Worm (Caenorhabditis elegans) whole organism, L4 larva: ENCODE data around the gene C05G5.2.

Experiments
- F26F4.8 ChIP-seq: fragments of 200-800 bp; sonication (Bioruptor generic); conservative IDR thresholded peaks from 2 replicates; pipeline ENCODE4 v1.3.6; 2022; ENCODE audit warnings: missing genetic modification characterization, missing compliant biosample characterization
- R02D3.7 ChIP-seq: fragments of 150-350 bp; sonication (generic microtip); optimal IDR thresholded peaks from 3 replicates; lab custom pipeline; 2014; ENCODE audit warnings: missing biosample characterization, missing genetic modification characterization
- T20F7.1 ChIP-seq: fragments of 200-800 bp; sonication (Bioruptor generic); optimal IDR thresholded peaks from 2 replicates; lab custom pipeline; 2018; ENCODE audit warnings: mild to moderate bottlenecking, missing genetic modification characterization, missing compliant biosample characterization
- Y105C5A.15 ChIP-seq: fragments of 200-800 bp; sonication (Bioruptor generic); IDR thresholded peaks from 2 replicates; pipeline ENCODE4 v1.3.6; 2022; ENCODE audit warnings: missing genetic modification characterization, missing compliant biosample characterization
- Y75B8A.6 ChIP-seq: fragments of 200-800 bp; sonication (Bioruptor generic); IDR thresholded peaks from 2 replicates; pipeline ENCODE4 v1.3.6; 2022; ENCODE audit warnings: missing genetic modification reagents, missing genetic modification characterization, missing compliant biosample characterization
- ZK337.2 ChIP-seq: fragments of 200-800 bp; sonication (Bioruptor generic); IDR thresholded peaks from 2 replicates; pipeline ENCODE4 v1.3.6; 2022; ENCODE audit warnings: missing genetic modification reagents, missing genetic modification characterization, missing compliant biosample characterization
- ZK546.5 ChIP-seq, 2 experiments: sonication (generic microtip); optimal IDR thresholded peaks; 2 replicates each; lab custom pipeline; 2017; ENCODE audit warnings: missing biosample characterization in 2 of 2, missing genetic modification characterization in 2 of 2
- arid-1 ChIP-seq: fragments of 200-800 bp; sonication (Bioruptor generic); conservative IDR thresholded peaks from 2 replicates; pipeline ENCODE4 v1.3.6; 2022; ENCODE audit warnings: missing genetic modification reagents, missing genetic modification characterization, missing compliant biosample characterization
- ceh-20 ChIP-seq: fragments of 200-800 bp; sonication (Bioruptor generic); IDR thresholded peaks from 2 replicates; pipeline ENCODE4 v1.3.6; 2022; ENCODE audit warnings: missing genetic modification reagents, missing genetic modification characterization, missing compliant biosample characterization
- ceh-28 ChIP-seq: fragments of 150-350 bp; optimal IDR thresholded peaks from 2 replicates; lab custom pipeline; 2014; ENCODE audit warnings: missing biosample characterization, missing genetic modification reagents, missing genetic modification characterization
- ceh-32 ChIP-seq: sonication (generic microtip); optimal IDR thresholded peaks from 2 replicates; lab custom pipeline; 2016; ENCODE audit warnings: mild to moderate bottlenecking, missing genetic modification characterization, missing compliant biosample characterization; ENCODE audit not compliant: poor library complexity
- ceh-44 ChIP-seq: fragments of 200-800 bp; sonication (Bioruptor generic); IDR thresholded peaks from 2 replicates; pipeline ENCODE4 v1.3.6; 2022; ENCODE audit warnings: missing genetic modification reagents, missing genetic modification characterization, missing compliant biosample characterization
- daf-16 ChIP-seq, 3 experiments: sonication (generic microtip); optimal IDR thresholded peaks; 2 replicates each; lab custom pipeline; 2016 to 2017; ENCODE audit warnings: missing genetic modification characterization in 3 of 3, missing genetic modification reagents in 3 of 3, mild to moderate bottlenecking in 2 of 3, missing compliant biosample characterization in 2 of 3, missing biosample characterization in 1 of 3, moderate library complexity in 1 of 3
- daf-19 ChIP-seq: fragments of 200-800 bp; sonication (Bioruptor generic); conservative IDR thresholded peaks from 2 replicates; pipeline ENCODE4 v1.3.6; 2022; ENCODE audit warnings: missing genetic modification characterization, missing compliant biosample characterization
- daf-8 ChIP-seq: fragments of 200-800 bp; sonication (Bioruptor generic); IDR thresholded peaks from 2 replicates; pipeline ENCODE4 v1.3.6; 2022; ENCODE audit warnings: missing genetic modification characterization, missing compliant biosample characterization
- dmd-8 ChIP-seq: fragments of 200-800 bp; sonication (Bioruptor generic); IDR thresholded peaks from 2 replicates; pipeline ENCODE4 v1.3.6; 2022; ENCODE audit warnings: missing genetic modification characterization, missing compliant biosample characterization
- dve-1 ChIP-seq: sonication (generic microtip); optimal IDR thresholded peaks from 2 replicates; lab custom pipeline; 2017; ENCODE audit warnings: antibody characterized with exemption, mild to moderate bottlenecking, missing genetic modification characterization, missing compliant biosample characterization; ENCODE audit not compliant: insufficient read depth
- egl-43 ChIP-seq: fragments of 200-800 bp; sonication (Bioruptor generic); IDR thresholded peaks from 2 replicates; pipeline ENCODE4 v1.3.6; 2022; ENCODE audit warnings: missing genetic modification reagents, missing genetic modification characterization, missing compliant biosample characterization
- fkh-10 ChIP-seq: fragments of 150-350 bp; optimal IDR thresholded peaks from 2 replicates; lab custom pipeline; 2014; ENCODE audit warnings: missing biosample characterization, missing genetic modification reagents, missing genetic modification characterization
- hlh-11 ChIP-seq: fragments of 200-800 bp; sonication (Bioruptor generic); optimal IDR thresholded peaks from 2 replicates; lab custom pipeline; 2018; ENCODE audit warnings: mild to moderate bottlenecking, missing genetic modification characterization, missing compliant biosample characterization
- hlh-30 ChIP-seq: sonication (generic microtip); optimal IDR thresholded peaks from 2 replicates; lab custom pipeline; 2017; ENCODE audit warnings: antibody characterized with exemption, mild to moderate bottlenecking, missing genetic modification characterization, missing compliant biosample characterization; ENCODE audit not compliant: insufficient read depth
- hmg-1.1 ChIP-seq: fragments of 200-800 bp; sonication (Bioruptor generic); IDR thresholded peaks from 2 replicates; pipeline ENCODE4 v1.3.6; 2022; ENCODE audit warnings: missing genetic modification reagents, missing genetic modification characterization, missing compliant biosample characterization
- jun-1 ChIP-seq: fragments of 150-350 bp; optimal IDR thresholded peaks from 2 replicates; lab custom pipeline; 2014; ENCODE audit warnings: missing biosample characterization, missing genetic modification reagents, missing genetic modification characterization
- lin-1 ChIP-seq: fragments of 200-800 bp; sonication (Bioruptor generic); IDR thresholded peaks from 2 replicates; pipeline ENCODE4 v1.3.6; 2022; ENCODE audit warnings: missing genetic modification reagents, missing genetic modification characterization, missing compliant biosample characterization
- lin-15B ChIP-seq: fragments of 150-350 bp; sonication (generic microtip); optimal IDR thresholded peaks from 3 replicates; lab custom pipeline; 2014; ENCODE audit warnings: missing biosample characterization, missing genetic modification characterization
- lin-39 ChIP-seq: fragments of 150-350 bp; optimal IDR thresholded peaks from 2 replicates; lab custom pipeline; 2014; ENCODE audit warnings: missing biosample characterization, missing genetic modification reagents, missing genetic modification characterization
- nhr-102 ChIP-seq: sonication (generic microtip); optimal IDR thresholded peaks from 2 replicates; lab custom pipeline; 2016; ENCODE audit warnings: mild to moderate bottlenecking, missing genetic modification characterization, moderate library complexity, missing compliant biosample characterization
- nhr-28 ChIP-seq: fragments of 150-350 bp; optimal IDR thresholded peaks from 2 replicates; lab custom pipeline; 2014; ENCODE audit warnings: missing biosample characterization, missing genetic modification characterization
- nhr-41 ChIP-seq: fragments of 200-800 bp; sonication (Bioruptor generic); IDR thresholded peaks from 2 replicates; pipeline ENCODE4 v1.3.6; 2022; ENCODE audit warnings: missing genetic modification reagents, missing genetic modification characterization, missing compliant biosample characterization
- nhr-48 ChIP-seq: sonication (generic microtip); optimal IDR thresholded peaks from 2 replicates; lab custom pipeline; 2016; ENCODE audit warnings: mild to moderate bottlenecking, missing genetic modification characterization, missing compliant biosample characterization
- pha-4 ChIP-seq, 2 experiments: fragments of 150-350 bp in 1 of 2; fragments of 200-800 bp in 1 of 2; sonication (Bioruptor generic) in 1 of 2; IDR thresholded peaks in 1 of 2; optimal IDR thresholded peaks in 1 of 2; 2 replicates each; pipeline versions ENCODE4 v1.3.6 to Lab custom; 2014 to 2022; ENCODE audit warnings: missing genetic modification characterization in 2 of 2, missing genetic modification reagents in 2 of 2, missing biosample characterization in 1 of 2, missing compliant biosample characterization in 1 of 2
- pqm-1 ChIP-seq: sonication (generic microtip); optimal IDR thresholded peaks from 2 replicates; lab custom pipeline; 2017; ENCODE audit warnings: missing biosample characterization, missing genetic modification characterization
- rbr-2 ChIP-seq: sonication (generic microtip); optimal IDR thresholded peaks from 2 replicates; lab custom pipeline; 2016; ENCODE audit warnings: missing genotype, missing genetic modification characterization, missing compliant biosample characterization
- sdz-12 ChIP-seq: fragments of 200-800 bp; sonication (Bioruptor generic); optimal IDR thresholded peaks from 2 replicates; lab custom pipeline; 2018; ENCODE audit warnings: mild to moderate bottlenecking, missing genetic modification characterization, missing compliant biosample characterization
- set-16 ChIP-seq: fragments of 200-800 bp; sonication (Bioruptor generic); IDR thresholded peaks from 2 replicates; pipeline ENCODE4 v1.3.6; 2022; ENCODE audit warnings: missing genetic modification reagents, missing genetic modification characterization, missing compliant biosample characterization
- snpc-1.2 ChIP-seq: fragments of 200-800 bp; sonication (Bioruptor generic); IDR thresholded peaks from 2 replicates; pipeline ENCODE4 v1.3.6; 2022; ENCODE audit warnings: missing genetic modification reagents, missing genetic modification characterization, missing compliant biosample characterization
- spr-1 ChIP-seq: sonication (generic microtip); optimal IDR thresholded peaks from 2 replicates; lab custom pipeline; 2016; ENCODE audit warnings: mild to moderate bottlenecking, missing genetic modification characterization, missing compliant biosample characterization
- spr-3 ChIP-seq: fragments of 200-800 bp; sonication (Bioruptor generic); optimal IDR thresholded peaks from 2 replicates; lab custom pipeline; 2018; ENCODE audit warnings: mild to moderate bottlenecking, missing genetic modification characterization, missing compliant biosample characterization
- unc-62 ChIP-seq, 3 experiments: fragments of 150-350 bp in 1 of 3; sonication (generic microtip); optimal IDR thresholded peaks in 2 of 3; peaks in 1 of 3; 1 replicate in 1 of 3; 2 replicates in 2 of 3; lab custom pipeline; 2014 to 2017; ENCODE audit warnings: missing biosample characterization in 3 of 3, missing genetic modification characterization in 3 of 3, missing genetic modification reagents in 3 of 3, missing genotype in 1 of 3
- zag-1 ChIP-seq: fragments of 150-350 bp; optimal IDR thresholded peaks from 2 replicates; lab custom pipeline; 2014; ENCODE audit warnings: missing biosample characterization, missing genetic modification characterization
- zfp-2 ChIP-seq: sonication (generic microtip); optimal IDR thresholded peaks from 2 replicates; lab custom pipeline; 2016; ENCODE audit warnings: mild to moderate bottlenecking, missing genetic modification characterization, missing compliant biosample characterization
- zip-11 ChIP-seq: fragments of 200-800 bp; sonication (Bioruptor generic); IDR thresholded peaks from 2 replicates; pipeline ENCODE4 v1.3.6; 2022; ENCODE audit warnings: missing genetic modification characterization, missing compliant biosample characterization
- ztf-7 ChIP-seq: fragments of 150-350 bp; optimal IDR thresholded peaks from 2 replicates; lab custom pipeline; 2014; ENCODE audit warnings: missing biosample characterization, missing genetic modification characterization

Gene C05G5.2

ce11 chrX:14736955-14737621, 10.0 kb upstream of the C05G5.2 start (continued):
- TF ChIP-seq hlh-30 (tag; lab: Kevin White, UChicago) (peak; percentile 28), T20F7.1 (no peak), dmd-8 (GFP tag; lab: Robert Waterston, UW) (no peak), nhr-48 (tag; lab: Kevin White, UChicago) (no peak), ceh-28 (tag; lab: Kevin White, UChicago) (no peak), spr-1 (tag; lab: Kevin White, UChicago) (no peak), nhr-41 (GFP tag; lab: Robert Waterston, UW) (no peak), snpc-1.2 (GFP tag; lab: Robert Waterston, UW) (no peak), hlh-11 (tag; lab: Kevin White, UChicago) (no peak), zip-11 (GFP tag; lab: Robert Waterston, UW) (no peak), lin-15B (tag; lab: Kevin White, UChicago) (no peak), ZK337.2 (GFP tag; lab: Robert Waterston, UW) (no peak), lin-1 (GFP tag; lab: Robert Waterston, UW) (no peak), lin-39 (tag; lab: Kevin White, UChicago) (no peak), ceh-44 (GFP tag; lab: Robert Waterston, UW) (no peak), pha-4 (GFP tag; IDR thresholded peaks at IDR 0.05; lab: Robert Waterston, UW) (no peak), pha-4 (tag; optimal IDR thresholded peaks at IDR 0.05; lab: Kevin White, UChicago) (no peak), R02D3.7 (tag; lab: Kevin White, UChicago) (no peak), spr-3 (GFP tag; lab: Kevin White, UChicago) (no peak), Y105C5A.15 (GFP tag; lab: Robert Waterston, UW) (no peak), daf-16 (GFP tag; optimal IDR thresholded peaks at IDR 0.05; lab: Kevin White, UChicago) (no peak), daf-16 (tag; optimal IDR thresholded peaks at IDR 0.05; lab: Kevin White, UChicago) (no peak), egl-43 (GFP tag; lab: Robert Waterston, UW) (no peak), dve-1 (tag; lab: Kevin White, UChicago) (peak; percentile 6), ceh-20 (GFP tag; lab: Robert Waterston, UW) (peak; percentile 57; the same call in 1 of the 2 replicates), daf-8 (no peak), ztf-7 (no peak), jun-1 (tag; lab: Kevin White, UChicago) (no peak), ceh-32 (tag; lab: Kevin White, UChicago) (no peak), daf-19 (GFP tag; lab: Robert Waterston, UW) (no peak), sdz-12 (GFP tag; lab: Kevin White, UChicago) (no peak), set-16 (no peak), pqm-1 (tag; lab: Kevin White, UChicago) (peak; percentile 24), nhr-102 (tag; lab: Kevin White, UChicago) (no peak), F26F4.8 (GFP tag; lab: Robert Waterston, UW) (no peak), Y75B8A.6 (GFP tag; lab: Robert Waterston, UW) (no peak), nhr-28 (tag; lab: Kevin White, UChicago) (no peak), zfp-2 (no peak), fkh-10 (GFP tag; lab: Kevin White, UChicago) (no peak), rbr-2 (no peak), unc-62 (GFP tag; optimal IDR thresholded peaks at IDR 0.05 in 1 of 2; lab: Kevin White, UChicago) (peak in 1 of 2 experiments; percentile 58), unc-62 (tag; optimal IDR thresholded peaks at IDR 0.05; lab: Kevin White, UChicago) (no peak), hmg-1.1 (no peak), arid-1 (GFP tag; lab: Robert Waterston, UW) (no peak), zag-1 (tag; lab: Kevin White, UChicago) (no peak), ZK546.5 (tag; optimal IDR thresholded peaks at IDR 0.05; lab: Kevin White, UChicago) (no peak)
